Fruit fly (Drosophila melanogaster): Measurements from ENCODE around the gene CG31086.
A peak's percentile ranks its signal among the peaks of the same experiment; 100 is the strongest.

CG31086 gene

dm6 chr3R:26185201-26185688 is at the start of gene CG31086:
Gene CG31086, plus strand, starts transcription at chr3R:26185251.
- no peak for TF ChIP-seq CrebA (GFP tag; optimal IDR thresholded peaks at IDR 0.05; ENCODE audit: borderline replicate concordance)
- no peak for TF ChIP-seq woc (GFP tag; optimal IDR thresholded peaks at IDR 0.05)
- no peak for TF ChIP-seq Sp1 (GFP tag; optimal IDR thresholded peaks at IDR 0.05)
- no peak for TF ChIP-seq ey (GFP tag; optimal IDR thresholded peaks at IDR 0.05)
- TF ChIP-seq Abd-B (GFP tag; optimal IDR thresholded peaks at IDR 0.05) = no peak
- no peak for TF ChIP-seq HLH106 (tag; optimal IDR thresholded peaks at IDR 0.05)
- no peak for TF ChIP-seq jim (GFP tag; optimal IDR thresholded peaks at IDR 0.05)
- no peak for TF ChIP-seq Jra (GFP tag; optimal IDR thresholded peaks at IDR 0.05)
- TF ChIP-seq usp (GFP tag; optimal IDR thresholded peaks at IDR 0.05) = no peak
- TF ChIP-seq dmrt93B (GFP tag; optimal IDR thresholded peaks at IDR 0.05) = no peak
- no peak for TF ChIP-seq Mio (GFP tag; optimal IDR thresholded peaks at IDR 0.05)
- TF ChIP-seq pan (optimal IDR thresholded peaks at IDR 0.05) = no peak
- TF ChIP-seq fru (GFP tag; optimal IDR thresholded peaks at IDR 0.05) = no peak

dm6 chr3R:26137189-26137588 is 47.9 kb upstream of the CG31086 start:
- TF ChIP-seq sage (GFP tag; optimal IDR thresholded peaks at IDR 0.05) = no peak
- no peak for TF ChIP-seq OdsH (GFP tag; optimal IDR thresholded peaks at IDR 0.05)
- TF ChIP-seq Dif (GFP tag; optimal IDR thresholded peaks at IDR 0.05; ENCODE audit: partially characterized antibody) = peak; percentile 16
- TF ChIP-seq dl (GFP tag; optimal IDR thresholded peaks at IDR 0.05; ENCODE audit: insufficient read depth in 1 of 2, partially characterized antibody in 2 of 2) = no peak
- TF ChIP-seq Vsx2 (GFP tag; optimal IDR thresholded peaks at IDR 0.05; ENCODE audit: partially characterized antibody) = peak; percentile 39
- TF ChIP-seq Myc (optimal IDR thresholded peaks at IDR 0.05) = no peak
- no peak for TF ChIP-seq lola (GFP tag; optimal IDR thresholded peaks at IDR 0.05)
- TF ChIP-seq psq (GFP tag; optimal IDR thresholded peaks at IDR 0.05) = no peak
- no peak for TF ChIP-seq sv (GFP tag; optimal IDR thresholded peaks at IDR 0.05)

dm6 chr3R:26170644-26171043 is 14.4 kb upstream of the CG31086 start, which contains the start of gene CG31323:
Gene CG31323, plus strand, starts transcription at chr3R:26170847.
- TF ChIP-seq GATAd (GFP tag; optimal IDR thresholded peaks at IDR 0.05) (no peak), Dif (GFP tag; optimal IDR thresholded peaks at IDR 0.05; ENCODE audit: partially characterized antibody) (no peak), dmrt93B (GFP tag; optimal IDR thresholded peaks at IDR 0.05) (no peak), CG9705 (GFP tag; optimal IDR thresholded peaks at IDR 0.05) (no peak), Sp1 (GFP tag; optimal IDR thresholded peaks at IDR 0.05) (no peak), usp (GFP tag; optimal IDR thresholded peaks at IDR 0.05) (no peak), Abd-B (GFP tag; optimal IDR thresholded peaks at IDR 0.05) (no peak), tai (GFP tag; optimal IDR thresholded peaks at IDR 0.05) (no peak), HLH106 (tag; optimal IDR thresholded peaks at IDR 0.05) (no peak), Myc (optimal IDR thresholded peaks at IDR 0.05) (no peak), dl (GFP tag; optimal IDR thresholded peaks at IDR 0.05; ENCODE audit: insufficient read depth in 1 of 2, partially characterized antibody in 2 of 2) (no peak)

DNA sequence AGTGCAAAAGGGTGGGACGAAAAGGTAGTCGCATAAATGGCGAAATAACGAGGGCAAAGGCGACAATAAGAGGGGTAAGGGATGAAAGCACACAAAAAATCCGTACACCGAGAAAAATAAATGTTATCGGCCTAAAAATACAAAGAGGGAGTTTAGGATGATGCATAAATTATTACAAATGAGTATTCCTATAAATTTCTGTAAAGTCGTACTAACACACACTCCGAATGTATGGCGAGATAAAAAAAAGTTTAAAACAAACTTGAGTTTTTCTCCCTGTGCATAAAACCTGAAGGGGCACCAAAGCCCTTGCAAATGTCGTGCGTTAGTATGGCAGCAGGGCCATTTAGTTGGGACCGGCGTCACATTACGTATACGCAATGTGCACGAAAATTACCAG is 13.0 kb upstream of the CG31086 start:
- TF ChIP-seq fru (GFP tag; optimal IDR thresholded peaks at IDR 0.05) (peak; percentile 16), h (GFP tag; optimal IDR thresholded peaks at IDR 0.05) (peak; percentile 14), brk (GFP tag; optimal IDR thresholded peaks at IDR 0.05) (no peak)

DNA sequence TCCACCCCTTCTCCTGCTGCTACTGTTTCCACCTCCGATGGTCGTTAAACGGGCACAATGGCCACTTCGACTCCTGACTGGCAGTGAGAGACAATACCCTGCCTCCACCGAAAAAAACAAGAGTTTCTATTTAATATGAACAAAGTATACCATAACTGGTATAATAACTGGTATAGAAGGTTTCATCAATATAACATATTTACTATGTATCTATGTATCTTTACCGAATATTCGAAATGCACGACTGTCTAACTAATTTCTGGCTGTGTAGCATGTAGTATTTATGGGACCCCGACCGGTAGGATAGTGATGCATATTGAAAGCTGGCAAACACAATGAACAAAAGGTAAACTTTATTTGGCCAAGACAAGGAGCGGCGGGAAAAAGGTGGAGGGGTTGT is 3.1 kb upstream of the CG31086 start:
- TF ChIP-seq GATAd (GFP tag; optimal IDR thresholded peaks at IDR 0.05) (no peak), fru (GFP tag; optimal IDR thresholded peaks at IDR 0.05) (no peak), OdsH (GFP tag; optimal IDR thresholded peaks at IDR 0.05) (no peak), h (GFP tag; optimal IDR thresholded peaks at IDR 0.05) (no peak), brk (GFP tag; optimal IDR thresholded peaks at IDR 0.05) (no peak), tai (GFP tag; optimal IDR thresholded peaks at IDR 0.05) (no peak), foxo (GFP tag; optimal IDR thresholded peaks at IDR 0.05) (no peak), woc (GFP tag; optimal IDR thresholded peaks at IDR 0.05) (no peak), Dfd (GFP tag; optimal IDR thresholded peaks at IDR 0.05) (no peak), rgr (GFP tag; optimal IDR thresholded peaks at IDR 0.05) (no peak), CG32264 (GFP tag; optimal IDR thresholded peaks at IDR 0.05) (no peak), Sp1 (GFP tag; optimal IDR thresholded peaks at IDR 0.05) (no peak), lola (GFP tag; optimal IDR thresholded peaks at IDR 0.05) (no peak), Jra (GFP tag; optimal IDR thresholded peaks at IDR 0.05) (no peak), Dif (GFP tag; optimal IDR thresholded peaks at IDR 0.05; ENCODE audit: partially characterized antibody) (no peak), Hnf4 (GFP tag; optimal IDR thresholded peaks at IDR 0.05) (no peak), CrebA (GFP tag; optimal IDR thresholded peaks at IDR 0.05; ENCODE audit: borderline replicate concordance) (no peak)
